Worm (Caenorhabditis elegans) whole organism, L2 larva: ENCODE results near the gene F53C11.9.

Source experiments
- C34F6.9 ChIP-seq: fragments of 150-350 bp; optimal IDR thresholded peaks from 2 replicates; lab custom pipeline; 2014; ENCODE audit warnings: missing biosample characterization, missing genetic modification characterization
- F13H6.1 ChIP-seq: sonication (generic microtip); optimal IDR thresholded peaks from 2 replicates; lab custom pipeline; 2016; ENCODE audit warnings: missing genetic modification characterization, missing compliant biosample characterization
- R02D3.7 ChIP-seq: fragments of 150-350 bp; optimal IDR thresholded peaks from 2 replicates; lab custom pipeline; 2014; ENCODE audit warnings: missing biosample characterization, missing genetic modification characterization
- Y55F3AM.14 ChIP-seq: fragments of 200-800 bp; sonication (Bioruptor generic); optimal IDR thresholded peaks from 2 replicates; lab custom pipeline; 2018; ENCODE audit warnings: mild to moderate bottlenecking, missing genetic modification characterization, missing compliant biosample characterization
- ZK546.5 ChIP-seq: sonication (generic microtip); optimal IDR thresholded peaks from 2 replicates; lab custom pipeline; 2017; ENCODE audit warnings: missing biosample characterization, missing genetic modification characterization
- alr-1 ChIP-seq: fragments of 150-350 bp; optimal IDR thresholded peaks from 2 replicates; lab custom pipeline; 2014; ENCODE audit warnings: missing biosample characterization, missing genetic modification characterization
- aly-2 ChIP-seq: fragments of 150-350 bp; optimal IDR thresholded peaks from 2 replicates; lab custom pipeline; 2014; ENCODE audit warnings: missing biosample characterization, missing genetic modification characterization
- ama-1 ChIP-seq: fragments of 150-350 bp; optimal IDR thresholded peaks from 2 replicates; lab custom pipeline; 2018; ENCODE audit warnings: inconsistent platforms
- blmp-1 ChIP-seq: sonication (generic microtip); optimal IDR thresholded peaks from 2 replicates; lab custom pipeline; 2017; ENCODE audit warnings: missing genetic modification characterization, mild to moderate bottlenecking, missing compliant biosample characterization, antibody characterized with exemption, moderate library complexity; ENCODE audit not compliant: insufficient read depth
- ceh-16 ChIP-seq: fragments of 150-350 bp; optimal IDR thresholded peaks from 2 replicates; lab custom pipeline; 2014; ENCODE audit warnings: missing biosample characterization, missing genetic modification characterization
- ceh-82 ChIP-seq: fragments of 150-350 bp; optimal IDR thresholded peaks from 2 replicates; lab custom pipeline; 2014; ENCODE audit warnings: missing biosample characterization, missing genetic modification characterization
- crh-2 ChIP-seq: sonication (generic microtip); optimal IDR thresholded peaks from 2 replicates; lab custom pipeline; 2017; ENCODE audit warnings: missing biosample characterization, missing genetic modification characterization
- dmd-4 ChIP-seq: sonication (generic microtip); optimal IDR thresholded peaks from 2 replicates; lab custom pipeline; 2017; ENCODE audit warnings: missing biosample characterization, missing genetic modification characterization
- egl-27 ChIP-seq: sonication (generic microtip); optimal IDR thresholded peaks from 3 replicates; lab custom pipeline; 2017; ENCODE audit warnings: missing biosample characterization, missing genetic modification reagents, missing genetic modification characterization
- elt-1 ChIP-seq: fragments of 150-350 bp; optimal IDR thresholded peaks from 2 replicates; lab custom pipeline; 2014; ENCODE audit warnings: missing biosample characterization, missing genetic modification characterization
- elt-3 ChIP-seq: sonication (generic microtip); optimal IDR thresholded peaks from 2 replicates; lab custom pipeline; 2017; ENCODE audit warnings: missing biosample characterization, missing genetic modification characterization
- fos-1 ChIP-seq: fragments of 150-350 bp; optimal IDR thresholded peaks from 2 replicates; lab custom pipeline; 2014; ENCODE audit warnings: missing biosample characterization, missing genetic modification characterization
- gmeb-1 ChIP-seq: fragments of 150-350 bp; optimal IDR thresholded peaks from 2 replicates; lab custom pipeline; 2014; ENCODE audit warnings: missing biosample characterization, missing genetic modification characterization
- lin-11 ChIP-seq: fragments of 150-350 bp; sonication (generic microtip); optimal IDR thresholded peaks from 2 replicates; lab custom pipeline; 2014; ENCODE audit warnings: missing biosample characterization, missing genetic modification characterization, inconsistent platforms, mixed read lengths
- lin-13 ChIP-seq: fragments of 150-350 bp; optimal IDR thresholded peaks from 2 replicates; lab custom pipeline; 2014; ENCODE audit warnings: missing biosample characterization, missing genetic modification reagents, missing genetic modification characterization
- lin-39 ChIP-seq: fragments of 150-350 bp; optimal IDR thresholded peaks from 2 replicates; lab custom pipeline; 2014; ENCODE audit warnings: missing biosample characterization, missing genetic modification reagents, missing genetic modification characterization
- lsy-2 ChIP-seq, 2 experiments: fragments of 150-350 bp in 1 of 2; sonication (generic microtip) in 1 of 2; optimal IDR thresholded peaks; 2 replicates each; lab custom pipeline; 2014 to 2017; ENCODE audit warnings: missing biosample characterization in 2 of 2, missing genetic modification characterization in 2 of 2
- mab-5 ChIP-seq: fragments of 150-350 bp; optimal IDR thresholded peaks from 2 replicates; lab custom pipeline; 2014; ENCODE audit warnings: missing biosample characterization, missing genetic modification characterization
- mbf-1 ChIP-seq: sonication (generic microtip); optimal IDR thresholded peaks from 2 replicates; lab custom pipeline; 2017; ENCODE audit warnings: missing biosample characterization, missing genetic modification characterization
- mdl-1 ChIP-seq, 2 experiments: fragments of 150-350 bp in 1 of 2; sonication (generic microtip) in 1 of 2; optimal IDR thresholded peaks; 2 replicates each; lab custom pipeline; 2017; ENCODE audit warnings: missing biosample characterization in 2 of 2, missing genetic modification characterization in 2 of 2
- nhr-10 ChIP-seq: sonication (generic microtip); optimal IDR thresholded peaks from 2 replicates; lab custom pipeline; 2017; ENCODE audit warnings: missing biosample characterization, missing genetic modification characterization
- nhr-12 ChIP-seq: fragments of 150-350 bp; optimal IDR thresholded peaks from 2 replicates; lab custom pipeline; 2014; ENCODE audit warnings: missing biosample characterization, missing genetic modification characterization
- nhr-129 ChIP-seq: fragments of 150-350 bp; optimal IDR thresholded peaks from 2 replicates; lab custom pipeline; 2014; ENCODE audit warnings: missing biosample characterization, missing genetic modification characterization
- nhr-21 ChIP-seq: fragments of 150-350 bp; optimal IDR thresholded peaks from 2 replicates; lab custom pipeline; 2014; ENCODE audit warnings: missing biosample characterization, missing genetic modification characterization
- nhr-23 ChIP-seq: fragments of 150-350 bp; optimal IDR thresholded peaks from 2 replicates; lab custom pipeline; 2014; ENCODE audit warnings: missing biosample characterization, missing genetic modification reagents, missing genetic modification characterization
- nhr-237 ChIP-seq: fragments of 150-350 bp; optimal IDR thresholded peaks from 2 replicates; lab custom pipeline; 2014; ENCODE audit warnings: missing biosample characterization, missing genetic modification characterization
- nhr-25 ChIP-seq: fragments of 150-350 bp; sonication (generic microtip); optimal IDR thresholded peaks from 3 replicates; lab custom pipeline; 2014; ENCODE audit warnings: missing biosample characterization, missing genetic modification characterization
- nhr-6 ChIP-seq: fragments of 150-350 bp; optimal IDR thresholded peaks from 2 replicates; lab custom pipeline; 2014; ENCODE audit warnings: missing biosample characterization, missing genetic modification characterization
- nhr-77 ChIP-seq: fragments of 150-350 bp; optimal IDR thresholded peaks from 2 replicates; lab custom pipeline; 2014; ENCODE audit warnings: missing biosample characterization, missing genetic modification characterization
- peb-1 ChIP-seq: fragments of 150-350 bp; optimal IDR thresholded peaks from 2 replicates; lab custom pipeline; 2014; ENCODE audit warnings: missing biosample characterization, missing genetic modification characterization
- sem-4 ChIP-seq: fragments of 150-350 bp; optimal IDR thresholded peaks from 2 replicates; lab custom pipeline; 2014; ENCODE audit warnings: missing biosample characterization, missing genetic modification reagents, missing genetic modification characterization
- skn-1 ChIP-seq: sonication (generic microtip); optimal IDR thresholded peaks from 2 replicates; lab custom pipeline; 2017; ENCODE audit warnings: missing biosample characterization, missing genetic modification characterization
- sma-3 ChIP-seq: sonication (generic microtip); optimal IDR thresholded peaks from 2 replicates; lab custom pipeline; 2016; ENCODE audit warnings: missing genetic modification reagents, missing genetic modification characterization, missing compliant biosample characterization
- sma-9 ChIP-seq, 2 experiments: fragments of 150-350 bp in 1 of 2; sonication (generic microtip) in 1 of 2; optimal IDR thresholded peaks; 2 replicates each; lab custom pipeline; 2014 to 2016; ENCODE audit warnings: missing genetic modification characterization in 2 of 2, mild to moderate bottlenecking in 1 of 2, missing biosample characterization in 1 of 2, missing compliant biosample characterization in 1 of 2, missing genetic modification reagents in 1 of 2, moderate library complexity in 1 of 2
- snpc-4 ChIP-seq: fragments of 150-350 bp; optimal IDR thresholded peaks from 2 replicates; lab custom pipeline; 2014; ENCODE audit warnings: missing biosample characterization, missing genetic modification characterization
- unc-39 ChIP-seq: fragments of 150-350 bp; optimal IDR thresholded peaks from 2 replicates; lab custom pipeline; 2014; ENCODE audit warnings: missing biosample characterization, missing genetic modification characterization
- unc-55 ChIP-seq: fragments of 150-350 bp; sonication (generic microtip); optimal IDR thresholded peaks from 3 replicates; lab custom pipeline; 2014; ENCODE audit warnings: missing biosample characterization, missing genetic modification reagents, missing genetic modification characterization
- unc-62 ChIP-seq: fragments of 150-350 bp; optimal IDR thresholded peaks from 2 replicates; lab custom pipeline; 2014; ENCODE audit warnings: missing biosample characterization, missing genetic modification reagents, missing genetic modification characterization
- zag-1 ChIP-seq: fragments of 150-350 bp; optimal IDR thresholded peaks from 2 replicates; lab custom pipeline; 2014; ENCODE audit warnings: missing biosample characterization, missing genetic modification characterization
- ztf-1 ChIP-seq: fragments of 200-800 bp; sonication (Bioruptor generic); conservative IDR thresholded peaks from 2 replicates; pipeline ENCODE4 v1.3.6; 2022; ENCODE audit warnings: missing genetic modification characterization, missing compliant biosample characterization
- ztf-11 ChIP-seq: sonication (generic microtip); optimal IDR thresholded peaks from 2 replicates; lab custom pipeline; 2017; ENCODE audit warnings: missing biosample characterization, missing genetic modification characterization
- ztf-4 ChIP-seq: fragments of 150-350 bp; optimal IDR thresholded peaks from 2 replicates; lab custom pipeline; 2014; ENCODE audit warnings: missing biosample characterization, missing genetic modification characterization

F53C11.9 gene

DNA sequence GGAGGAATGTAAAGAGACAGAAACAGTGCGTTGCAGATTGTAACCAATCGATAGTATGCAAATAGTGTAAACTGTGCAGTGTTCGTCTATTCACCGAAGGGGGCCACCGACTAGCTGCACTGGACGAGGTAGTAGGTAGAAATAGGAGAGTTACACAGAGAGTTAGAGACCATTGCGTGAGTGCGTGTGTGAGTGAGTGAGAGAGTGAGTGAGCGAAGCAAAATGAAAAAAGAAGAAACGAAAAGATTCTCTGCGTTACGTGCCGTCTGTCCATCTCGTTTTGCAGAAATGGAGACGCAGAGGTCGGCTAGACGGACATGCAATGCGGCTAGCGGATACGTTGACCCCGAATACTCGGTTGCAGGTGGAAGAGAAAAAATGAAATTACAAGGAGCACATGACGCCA, 30.6 kb downstream of the F53C11.9 start:
- TF ChIP-seq zag-1 (tag; lab: Kevin White, UChicago) (no peak), skn-1 (no peak), ztf-1 (GFP tag; lab: Robert Waterston, UW) (no peak), ceh-16 (tag; lab: Kevin White, UChicago) (peak; percentile 0), snpc-4 (no peak), ama-1 (lab: Kevin White, UChicago) (no peak), nhr-25 (no peak), crh-2 (tag; lab: Kevin White, UChicago) (peak; percentile 75), fos-1 (peak; percentile 78), sma-3 (GFP tag; lab: Kevin White, UChicago) (no peak), mab-5 (tag; lab: Kevin White, UChicago) (no peak), mdl-1 (tag; optimal IDR thresholded peaks at IDR 0.05; lab: Kevin White, UChicago) (no peak), mbf-1 (no peak), sma-9 (GFP tag; optimal IDR thresholded peaks at IDR 0.05; lab: Kevin White, UChicago) (peak; percentile 41), sma-9 (tag; optimal IDR thresholded peaks at IDR 0.05; lab: Kevin White, UChicago) (no peak), peb-1 (no peak), unc-39 (tag; lab: Kevin White, UChicago) (peak; percentile 7), egl-27 (tag; lab: Kevin White, UChicago) (no peak), blmp-1 (tag; lab: Kevin White, UChicago) (peak; percentile 63), F13H6.1 (tag; lab: Kevin White, UChicago) (peak; percentile 89), ZK546.5 (tag; lab: Kevin White, UChicago) (no peak), ceh-82 (no peak), gmeb-1 (tag; lab: Kevin White, UChicago) (peak; percentile 46), lin-39 (tag; lab: Kevin White, UChicago) (no peak), lsy-2 (tag; optimal IDR thresholded peaks at IDR 0.05; lab: Kevin White, UChicago) (peak in 1 of 2 experiments; percentile 63), nhr-129 (tag; lab: Kevin White, UChicago) (peak; percentile 94), sem-4 (tag; lab: Kevin White, UChicago) (peak; percentile 6), nhr-6 (tag; lab: Kevin White, UChicago) (no peak), lin-11 (tag; lab: Kevin White, UChicago) (peak; percentile 5), nhr-23 (tag; lab: Kevin White, UChicago) (no peak), unc-55 (GFP tag; lab: Kevin White, UChicago) (peak; percentile 80), aly-2 (no peak), elt-3 (tag; lab: Kevin White, UChicago) (no peak), nhr-237 (tag; lab: Kevin White, UChicago) (no peak), C34F6.9 (peak; percentile 76), alr-1 (no peak), nhr-77 (tag; lab: Kevin White, UChicago) (no peak), Y55F3AM.14 (GFP tag; lab: Kevin White, UChicago) (peak; percentile 6), ztf-11 (no peak), lin-13 (GFP tag; lab: Kevin White, UChicago) (peak; percentile 24), elt-1 (tag; lab: Kevin White, UChicago) (no peak), nhr-10 (no peak), ztf-4 (tag; lab: Kevin White, UChicago) (no peak), nhr-21 (tag; lab: Kevin White, UChicago) (no peak), unc-62 (GFP tag; lab: Kevin White, UChicago) (no peak), R02D3.7 (tag; lab: Kevin White, UChicago) (no peak), dmd-4 (tag; lab: Kevin White, UChicago) (no peak)
- TF ChIP-seq, all 48 proteins: peak for 16

DNA sequence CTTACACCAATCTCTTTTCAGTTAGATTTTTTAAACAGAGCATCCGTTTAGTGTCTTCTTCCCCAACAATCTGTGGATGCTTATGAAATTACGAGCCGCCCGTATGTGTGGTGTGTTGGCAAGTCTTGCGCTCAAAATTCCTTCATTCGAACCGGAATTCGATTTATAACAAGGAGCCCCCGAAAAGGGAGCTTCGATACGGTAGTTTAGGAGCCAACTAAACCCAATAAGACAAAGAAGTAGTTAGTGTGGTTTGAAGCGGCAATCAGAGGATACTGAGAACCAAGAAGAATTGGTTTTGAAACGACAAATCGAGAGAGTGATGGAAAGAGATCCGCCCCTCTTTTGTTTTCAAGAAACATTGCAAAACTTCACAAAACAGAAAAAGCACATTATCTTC, 34.5 kb downstream of the F53C11.9 start:
- no peak for TF ChIP-seq aly-2
- TF ChIP-seq nhr-21 (tag; lab: Kevin White, UChicago): no peak
- TF ChIP-seq lin-11 (tag; lab: Kevin White, UChicago): no peak
- no peak for TF ChIP-seq unc-55 (GFP tag; lab: Kevin White, UChicago)
- TF ChIP-seq lin-13 (GFP tag; lab: Kevin White, UChicago): no peak
- no peak for TF ChIP-seq nhr-12 (tag; lab: Kevin White, UChicago)
- no peak for TF ChIP-seq dmd-4 (tag; lab: Kevin White, UChicago)
- no peak for TF ChIP-seq nhr-25
- no peak for TF ChIP-seq ztf-11
